Fruit fly (Drosophila melanogaster) S2 (cell line): ENCODE results near the gene in.

Source experiments
- CG8478 ChIP-seq: fragments of >200 bp; optimal IDR thresholded peaks from 2 replicates; lab custom pipeline; 2018
- CTCF ChIP-seq, 2 experiments: fragments of >200 bp; optimal IDR thresholded peaks; 2 replicates each; lab custom pipeline; 2018

DNA sequence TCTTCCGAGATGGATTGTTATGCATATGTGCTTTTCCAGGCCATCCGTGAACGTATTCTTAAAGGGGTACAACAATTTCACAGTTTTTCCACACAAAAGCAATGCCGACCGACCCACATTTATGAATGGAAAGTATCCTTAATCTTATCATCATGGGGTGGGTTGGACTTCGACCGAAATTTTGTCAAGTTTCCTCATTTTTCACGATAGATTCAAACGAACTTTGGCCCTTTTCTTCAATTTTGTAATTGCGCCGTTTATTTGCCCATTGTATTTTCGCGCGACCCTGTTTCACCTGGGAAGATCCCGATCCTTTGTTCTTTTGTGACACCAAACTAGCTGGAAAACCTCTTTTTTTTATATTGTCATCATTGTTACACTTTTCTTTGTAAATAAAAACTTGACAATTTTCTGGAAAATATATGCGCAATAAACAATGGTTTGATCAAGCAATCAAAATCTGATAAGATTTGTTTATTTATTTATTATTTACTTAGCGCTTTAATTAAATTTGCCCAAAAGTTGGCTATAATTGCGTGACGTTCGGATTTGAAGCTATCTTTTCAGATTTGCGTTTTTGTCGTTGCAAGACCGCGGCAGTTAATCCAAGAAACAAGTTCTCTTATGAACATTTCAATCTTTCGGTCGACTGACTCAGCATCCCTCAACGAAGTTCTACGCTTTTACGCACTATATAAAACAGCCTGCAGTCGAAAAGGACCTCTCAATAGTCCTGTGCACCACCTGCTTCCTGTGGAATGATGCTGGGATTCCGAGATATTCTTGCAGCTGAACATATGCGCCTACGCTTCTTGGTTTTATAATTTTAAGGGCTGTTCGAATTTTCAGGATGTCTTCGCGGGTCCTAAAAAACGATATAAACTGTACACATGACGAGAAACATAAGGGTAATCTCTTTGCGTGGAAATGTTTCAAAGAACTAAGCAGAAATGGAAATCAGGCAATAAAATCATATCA is 39.3 kb downstream of the in start:
- TF ChIP-seq CG8478 (lab: Kevin White, UChicago), result no peak
- no peak for TF ChIP-seq CTCF (optimal IDR thresholded peaks at IDR 0.05; lab: Kevin White, UChicago)
